Worm (Caenorhabditis elegans): ENCODE data around the gene W06A7.4.
A peak's percentile ranks its signal among the peaks of the same experiment; 100 is the strongest.

The W06A7.4 gene

DNA sequence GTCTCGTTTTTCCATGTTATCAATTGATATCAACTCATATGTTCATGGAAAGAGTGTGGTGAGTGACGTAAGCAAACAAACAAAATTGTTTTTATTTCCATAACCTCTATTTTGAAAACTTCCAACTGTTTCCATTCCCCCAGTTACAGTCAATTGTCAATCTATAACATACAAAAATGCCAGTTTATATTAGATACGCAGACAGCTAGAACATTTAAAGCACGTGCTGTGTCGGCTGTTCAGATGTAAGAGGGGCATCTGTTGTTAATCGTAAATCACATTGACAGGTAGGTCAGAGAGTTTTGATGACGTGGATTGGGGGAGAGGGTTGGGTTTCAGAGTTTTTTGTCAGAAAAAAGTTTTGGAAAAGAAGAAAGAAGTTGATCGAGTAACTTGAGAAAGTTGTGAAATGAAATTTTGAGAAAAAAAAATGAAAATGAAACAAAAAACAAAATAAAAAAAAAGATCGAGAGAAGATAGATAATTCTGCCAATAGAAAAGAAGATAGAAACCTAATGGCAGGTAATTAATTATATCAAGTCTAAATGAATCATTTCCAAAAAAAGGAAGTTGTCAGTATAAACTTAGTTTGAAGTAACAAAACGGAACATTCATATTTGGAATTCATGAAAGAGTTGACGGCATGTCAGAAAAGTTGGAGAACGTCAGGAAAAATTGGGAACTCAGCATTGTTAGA, 24.4 kb downstream of the W06A7.4 start:
- TF ChIP-seq dpff-1 (tag; optimal IDR thresholded peaks at IDR 0.05) (no peak), pbrm-1 (GFP tag; IDR thresholded peaks at IDR 0.05) (peak; percentile 72; the same call in 1 of the 2 replicates), unc-62 (GFP tag; optimal IDR thresholded peaks at IDR 0.05) (peak; percentile 68), ceh-79 (tag; optimal IDR thresholded peaks at IDR 0.05) (no peak), F52B5.7 (tag; optimal IDR thresholded peaks at IDR 0.05) (peak; percentile 4), B0019.2 (GFP tag; conservative IDR thresholded peaks at IDR 0.05) (no peak), fkh-3 (tag; optimal IDR thresholded peaks at IDR 0.05) (no peak), lag-1 (GFP tag; IDR thresholded peaks at IDR 0.05) (no peak), athp-1 (tag; optimal IDR thresholded peaks at IDR 0.05) (no peak), lsy-27 (tag; optimal IDR thresholded peaks at IDR 0.05; ENCODE audit: borderline replicate concordance, insufficient read depth) (no peak), aptf-3 (GFP tag; IDR thresholded peaks at IDR 0.05) (no peak), nfyb-1 (GFP tag; IDR thresholded peaks at IDR 0.05) (peak; percentile 66; the same call in 1 of the 2 replicates), lin-54 (GFP tag; optimal IDR thresholded peaks at IDR 0.05) (peak; percentile 19), madf-10 (tag; optimal IDR thresholded peaks at IDR 0.05) (peak; percentile 66), hlh-12 (tag; optimal IDR thresholded peaks at IDR 0.05) (no peak), mcd-1 (GFP tag; IDR thresholded peaks at IDR 0.05) (0 out of 2 replicates have a peak, but pooled peaks have one; percentile 17), nhr-80 (tag; optimal IDR thresholded peaks at IDR 0.05) (peak; percentile 61), snpc-4 (GFP tag; optimal IDR thresholded peaks at IDR 0.05) (no peak), snpc-4 (tag; optimal IDR thresholded peaks at IDR 0.05) (peak in 1 of 4 experiments; percentile 47), madf-3 (GFP tag; IDR thresholded peaks at IDR 0.05) (no peak), F23B12.7 (tag; optimal IDR thresholded peaks at IDR 0.05; ENCODE audit: insufficient read depth) (no peak), Y67H2A.10 (GFP tag; conservative IDR thresholded peaks at IDR 0.05) (no peak), D2030.7 (GFP tag; IDR thresholded peaks at IDR 0.05) (no peak), T26A5.8 (tag; optimal IDR thresholded peaks at IDR 0.05) (no peak), F39B2.1 (GFP tag; IDR thresholded peaks at IDR 0.05) (no peak), nhr-90 (tag; optimal IDR thresholded peaks at IDR 0.05) (peak; percentile 44), lir-1 (GFP tag; conservative IDR thresholded peaks at IDR 0.05) (no peak; the same call in 1 of the 2 replicates), F22D6.2 (tag; optimal IDR thresholded peaks at IDR 0.05) (no peak), repo-1 (tag; optimal IDR thresholded peaks at IDR 0.05) (peak; percentile 4), C17E4.6 (GFP tag; IDR thresholded peaks at IDR 0.05) (no peak), bed-1 (GFP tag; IDR thresholded peaks at IDR 0.05) (no peak), him-1 (tag; optimal IDR thresholded peaks at IDR 0.05) (no peak), dox-1 (GFP tag; IDR thresholded peaks at IDR 0.05) (peak; percentile 49; the same call in 1 of the 2 replicates), C06A6.2 (GFP tag; conservative IDR thresholded peaks at IDR 0.05) (peak; percentile 52; the same call in 1 of the 2 replicates), lin-35 (GFP tag; optimal IDR thresholded peaks at IDR 0.05) (no peak), Y79H2A.3 (GFP tag; conservative IDR thresholded peaks at IDR 0.05) (no peak), unc-130 (GFP tag; optimal IDR thresholded peaks at IDR 0.05) (no peak), nhr-179 (tag; optimal IDR thresholded peaks at IDR 0.05) (no peak), B0336.3 (GFP tag; IDR thresholded peaks at IDR 0.05) (peak; percentile 28; the same call in 1 of the 2 replicates), ztf-28 (GFP tag; IDR thresholded peaks at IDR 0.05) (no peak), ccch-3 (GFP tag; optimal IDR thresholded peaks at IDR 0.05) (no peak), pha-4 (tag; optimal IDR thresholded peaks at IDR 0.05) (no peak), rcor-1 (GFP tag; IDR thresholded peaks at IDR 0.05) (no peak), mes-4 (tag; optimal IDR thresholded peaks at IDR 0.05) (no peak), Y56A3A.18 (GFP tag; IDR thresholded peaks at IDR 0.05) (no peak), hmg-1.2 (GFP tag; IDR thresholded peaks at IDR 0.05) (peak; percentile 47; the same call in 1 of the 2 replicates), xnd-1 (tag; optimal IDR thresholded peaks at IDR 0.05) (no peak), ztf-6 (GFP tag; IDR thresholded peaks at IDR 0.05) (no peak), K11D2.4 (GFP tag; IDR thresholded peaks at IDR 0.05) (peak; percentile 62)
